Worm (Caenorhabditis elegans): Measurements from ENCODE around the gene mfsd-12.

DNA sequence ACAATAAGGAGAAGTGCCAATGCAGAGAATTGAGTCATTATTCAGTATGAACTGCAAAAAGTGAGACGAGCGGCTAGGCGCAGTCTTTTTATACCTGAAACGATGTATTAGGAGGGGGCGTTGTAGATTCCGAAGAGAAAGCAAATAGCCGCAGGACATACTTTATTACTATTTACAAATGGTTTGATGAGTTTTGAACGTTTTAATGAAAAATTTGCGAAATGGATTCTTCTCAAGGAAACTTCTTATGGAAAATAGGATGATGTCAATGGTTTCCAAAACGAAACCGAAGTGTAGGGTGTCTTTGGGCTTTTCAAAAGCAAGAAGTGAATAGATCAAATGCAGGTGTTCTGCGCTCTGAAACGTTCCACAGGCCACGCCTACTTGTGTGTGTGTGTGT, 10.1 kb downstream of the mfsd-12 start, which contains the start of gene flp-11:
- no peak for TF ChIP-seq ahr-1 (tag; optimal IDR thresholded peaks at IDR 0.05)
- no peak for TF ChIP-seq unc-86 (tag; optimal IDR thresholded peaks at IDR 0.05)
- no peak for TF ChIP-seq tbx-2 (tag; optimal IDR thresholded peaks at IDR 0.05)
- TF ChIP-seq ceh-9 (tag; optimal IDR thresholded peaks at IDR 0.05): no peak
- no peak for TF ChIP-seq ama-1 (optimal IDR thresholded peaks at IDR 0.05)
- no peak for TF ChIP-seq ztf-16 (tag; optimal IDR thresholded peaks at IDR 0.05)
- no peak for TF ChIP-seq C38D4.7 (GFP tag; optimal IDR thresholded peaks at IDR 0.05)
- no peak for TF ChIP-seq pag-3 (tag; optimal IDR thresholded peaks at IDR 0.05; ENCODE audit: borderline replicate concordance)
- TF ChIP-seq tbx-7 (tag; optimal IDR thresholded peaks at IDR 0.05): no peak
